Worm (Caenorhabditis elegans) whole organism, young adult: ENCODE measurements around the gene F12F6.1.
A peak's percentile ranks its signal among the peaks of the same experiment; 100 is the strongest.

Experiments used
- B0019.2 ChIP-seq: fragments of 200-800 bp; sonication (Bioruptor generic); conservative IDR thresholded peaks from 2 replicates; pipeline ENCODE4 v1.3.6; 2022; ENCODE audit warnings: missing genetic modification reagents, missing genetic modification characterization, missing compliant biosample characterization
- C06A6.2 ChIP-seq: fragments of 200-800 bp; sonication (Bioruptor generic); conservative IDR thresholded peaks from 2 replicates; pipeline ENCODE4 v1.3.6; 2022; ENCODE audit warnings: missing genetic modification characterization, missing compliant biosample characterization
- F10E7.11 ChIP-seq: sonication (generic microtip); optimal IDR thresholded peaks from 2 replicates; lab custom pipeline; 2017; ENCODE audit warnings: mild to moderate bottlenecking, missing genetic modification characterization, moderate library complexity, missing compliant biosample characterization
- F22D6.2 ChIP-seq: sonication (generic microtip); optimal IDR thresholded peaks from 2 replicates; lab custom pipeline; 2016; ENCODE audit warnings: mild to moderate bottlenecking, missing genetic modification characterization, missing compliant biosample characterization
- F23B12.7 ChIP-seq: sonication (generic microtip); optimal IDR thresholded peaks from 2 replicates; lab custom pipeline; 2017; ENCODE audit warnings: missing genetic modification characterization, mild to moderate bottlenecking, missing compliant biosample characterization, antibody characterized with exemption, moderate library complexity; ENCODE audit not compliant: insufficient read depth
- F37B4.10 ChIP-seq: fragments of 200-800 bp; sonication (Bioruptor generic); IDR thresholded peaks from 2 replicates; pipeline ENCODE4 v1.3.6; 2022; ENCODE audit warnings: missing genetic modification characterization, missing compliant biosample characterization
- F52B5.7 ChIP-seq: sonication (generic microtip); optimal IDR thresholded peaks from 2 replicates; lab custom pipeline; 2016; ENCODE audit warnings: mild to moderate bottlenecking, missing genetic modification characterization, missing compliant biosample characterization
- K11D2.4 ChIP-seq: fragments of 200-800 bp; sonication (Bioruptor generic); IDR thresholded peaks from 2 replicates; pipeline ENCODE4 v1.3.6; 2022; ENCODE audit warnings: missing genetic modification reagents, missing genetic modification characterization, missing compliant biosample characterization
- T26A5.8 ChIP-seq: sonication (generic microtip); optimal IDR thresholded peaks from 2 replicates; lab custom pipeline; 2016; ENCODE audit warnings: missing genetic modification characterization, missing compliant biosample characterization
- Y53F4B.3 ChIP-seq: fragments of 200-800 bp; sonication (Bioruptor generic); IDR thresholded peaks from 2 replicates; pipeline ENCODE4 v1.3.6; 2022; ENCODE audit warnings: missing genetic modification reagents, missing genetic modification characterization, missing compliant biosample characterization
- Y95B8A.8 ChIP-seq: fragments of 200-800 bp; sonication (Bioruptor generic); IDR thresholded peaks from 2 replicates; pipeline ENCODE4 v1.3.6; 2022; ENCODE audit warnings: missing genetic modification reagents, missing genetic modification characterization, missing compliant biosample characterization
- ama-1 ChIP-seq, 3 experiments: fragments of 150-350 bp in 1 of 3; sonication (generic microtip) in 2 of 3; optimal IDR thresholded peaks; 2 replicates each; lab custom pipeline; 2014 to 2018; ENCODE audit warnings: missing biosample characterization in 2 of 3, missing genetic modification characterization in 2 of 3, missing genetic modification reagents in 2 of 3
- bed-1 ChIP-seq: fragments of 200-800 bp; sonication (Bioruptor generic); IDR thresholded peaks from 2 replicates; pipeline ENCODE4 v1.3.6; 2022; ENCODE audit warnings: missing genetic modification reagents, missing genetic modification characterization, missing compliant biosample characterization
- ceh-100 ChIP-seq: fragments of 200-800 bp; sonication (Bioruptor generic); IDR thresholded peaks from 2 replicates; pipeline ENCODE4 v1.3.6; 2022; ENCODE audit warnings: missing genetic modification reagents, missing genetic modification characterization, missing compliant biosample characterization
- ceh-27 ChIP-seq: fragments of 200-800 bp; sonication (Bioruptor generic); optimal IDR thresholded peaks from 2 replicates; lab custom pipeline; 2018; ENCODE audit warnings: mild to moderate bottlenecking, missing genetic modification characterization, moderate library complexity, missing compliant biosample characterization
- dpl-1 ChIP-seq: fragments of 150-350 bp; optimal IDR thresholded peaks from 2 replicates; lab custom pipeline; 2014; ENCODE audit warnings: missing biosample characterization, missing genetic modification reagents, missing genetic modification characterization
- egrh-3 ChIP-seq: fragments of 200-800 bp; sonication (Bioruptor generic); IDR thresholded peaks from 2 replicates; pipeline ENCODE4 v1.3.6; 2022; ENCODE audit warnings: missing genetic modification reagents, missing genetic modification characterization, missing compliant biosample characterization
- ekl-4 ChIP-seq: fragments of 200-800 bp; sonication (Bioruptor generic); IDR thresholded peaks from 2 replicates; pipeline ENCODE4 v1.3.6; 2022; ENCODE audit warnings: missing genetic modification reagents, missing genetic modification characterization, missing compliant biosample characterization
- gei-17 ChIP-seq: fragments of 200-800 bp; sonication (Bioruptor generic); optimal IDR thresholded peaks from 2 replicates; lab custom pipeline; 2018; ENCODE audit warnings: mild to moderate bottlenecking, missing genetic modification characterization, missing compliant biosample characterization
- him-1 ChIP-seq: sonication (generic microtip); optimal IDR thresholded peaks from 2 replicates; lab custom pipeline; 2016; ENCODE audit warnings: missing genotype, missing genetic modification reagents, missing genetic modification characterization, missing compliant biosample characterization
- hlh-12 ChIP-seq: sonication (generic microtip); optimal IDR thresholded peaks from 2 replicates; lab custom pipeline; 2016; ENCODE audit warnings: missing genetic modification characterization, missing compliant biosample characterization
- hmg-1.2 ChIP-seq: fragments of 200-800 bp; sonication (Bioruptor generic); IDR thresholded peaks from 2 replicates; pipeline ENCODE4 v1.3.6; 2022; ENCODE audit warnings: missing genetic modification reagents, missing genetic modification characterization, missing compliant biosample characterization
- hsf-1 ChIP-seq: fragments of 200-800 bp; sonication (Bioruptor generic); IDR thresholded peaks from 2 replicates; pipeline ENCODE4 v1.3.6; 2022; ENCODE audit warnings: missing genetic modification reagents, missing genetic modification characterization, missing compliant biosample characterization
- let-526 ChIP-seq: fragments of 200-800 bp; sonication (Bioruptor generic); IDR thresholded peaks from 2 replicates; pipeline ENCODE4 v1.3.6; 2022; ENCODE audit warnings: missing genetic modification reagents, missing genetic modification characterization, missing compliant biosample characterization
- let-607 ChIP-seq, 2 experiments: fragments of 200-800 bp in 1 of 2; sonication (Bioruptor generic) in 1 of 2; sonication (generic microtip) in 1 of 2; optimal IDR thresholded peaks; 2 replicates each; lab custom pipeline; 2016 to 2018; ENCODE audit warnings: mild to moderate bottlenecking in 2 of 2, missing compliant biosample characterization in 2 of 2, missing genetic modification characterization in 2 of 2, moderate library complexity in 2 of 2, missing genotype in 1 of 2
- madf-10 ChIP-seq: sonication (generic microtip); optimal IDR thresholded peaks from 2 replicates; lab custom pipeline; 2016; ENCODE audit warnings: mild to moderate bottlenecking, missing genetic modification characterization, missing compliant biosample characterization
- madf-6 ChIP-seq: fragments of 200-800 bp; sonication (Bioruptor generic); IDR thresholded peaks from 2 replicates; pipeline ENCODE4 v1.3.6; 2022; ENCODE audit warnings: missing genetic modification reagents, missing genetic modification characterization, missing compliant biosample characterization
- madf-8 ChIP-seq: fragments of 200-800 bp; sonication (Bioruptor generic); conservative IDR thresholded peaks from 2 replicates; pipeline ENCODE4 v1.3.6; 2022; ENCODE audit warnings: missing genetic modification reagents, missing genetic modification characterization, missing compliant biosample characterization
- mcd-1 ChIP-seq: fragments of 200-800 bp; sonication (Bioruptor generic); IDR thresholded peaks from 2 replicates; pipeline ENCODE4 v1.3.6; 2022; ENCODE audit warnings: missing genetic modification reagents, missing genetic modification characterization, missing compliant biosample characterization
- mel-28 ChIP-seq: sonication (generic microtip); optimal IDR thresholded peaks from 2 replicates; lab custom pipeline; 2016; ENCODE audit warnings: borderline replicate concordance, mild to moderate bottlenecking, missing genetic modification characterization, missing compliant biosample characterization
- mxl-1 ChIP-seq: sonication (generic microtip); optimal IDR thresholded peaks from 2 replicates; lab custom pipeline; 2016; ENCODE audit warnings: missing genetic modification characterization, missing compliant biosample characterization
- nhr-120 ChIP-seq: fragments of 200-800 bp; sonication (Bioruptor generic); IDR thresholded peaks from 2 replicates; pipeline ENCODE4 v1.3.6; 2022; ENCODE audit warnings: missing genetic modification characterization, missing compliant biosample characterization
- rcor-1 ChIP-seq: fragments of 200-800 bp; sonication (Bioruptor generic); IDR thresholded peaks from 2 replicates; pipeline ENCODE4 v1.3.6; 2022; ENCODE audit warnings: missing genetic modification reagents, missing genetic modification characterization, missing compliant biosample characterization
- sea-2 ChIP-seq: fragments of 200-800 bp; sonication (Bioruptor generic); IDR thresholded peaks from 2 replicates; pipeline ENCODE4 v1.3.6; 2022; ENCODE audit warnings: missing genetic modification characterization, missing compliant biosample characterization
- snpc-4 ChIP-seq, 5 experiments: fragments of 150-350 bp in 1 of 5; sonication (generic microtip) in 4 of 5; optimal IDR thresholded peaks; 2 replicates each; lab custom pipeline; 2014 to 2018; ENCODE audit warnings: missing genetic modification characterization in 5 of 5, missing biosample characterization in 3 of 5, antibody characterized with exemption in 2 of 5, mild to moderate bottlenecking in 2 of 5, missing compliant biosample characterization in 2 of 5, missing genotype in 2 of 5, moderate library complexity in 2 of 5, missing genetic modification reagents in 1 of 5
- tbx-9 ChIP-seq: sonication (generic microtip); optimal IDR thresholded peaks from 2 replicates; lab custom pipeline; 2016; ENCODE audit warnings: borderline replicate concordance, missing genetic modification characterization, inconsistent platforms, missing compliant biosample characterization
- tlf-1 ChIP-seq: fragments of 200-800 bp; sonication (Bioruptor generic); optimal IDR thresholded peaks from 2 replicates; lab custom pipeline; 2018; ENCODE audit warnings: mild to moderate bottlenecking, missing genetic modification characterization, missing compliant biosample characterization
- unc-62 ChIP-seq: fragments of 150-350 bp; optimal IDR thresholded peaks from 2 replicates; lab custom pipeline; 2014; ENCODE audit warnings: missing biosample characterization, missing genetic modification reagents, missing genetic modification characterization
- ztf-22 ChIP-seq: fragments of 200-800 bp; sonication (Bioruptor generic); optimal IDR thresholded peaks from 2 replicates; lab custom pipeline; 2018; ENCODE audit warnings: mild to moderate bottlenecking, missing genetic modification characterization, moderate library complexity, missing compliant biosample characterization
- ztf-25 ChIP-seq: fragments of 200-800 bp; sonication (Bioruptor generic); IDR thresholded peaks from 2 replicates; pipeline ENCODE4 v1.3.6; 2022; ENCODE audit warnings: missing genetic modification reagents, missing genetic modification characterization, missing compliant biosample characterization
- ztf-3 ChIP-seq: fragments of 200-800 bp; sonication (Bioruptor generic); optimal IDR thresholded peaks from 2 replicates; lab custom pipeline; 2018; ENCODE audit warnings: mild to moderate bottlenecking, missing genetic modification characterization, missing compliant biosample characterization
- ztf-6 ChIP-seq: fragments of 200-800 bp; sonication (Bioruptor generic); IDR thresholded peaks from 2 replicates; pipeline ENCODE4 v1.3.6; 2022; ENCODE audit warnings: missing genetic modification reagents, missing genetic modification characterization, missing compliant biosample characterization

Gene F12F6.1

DNA sequence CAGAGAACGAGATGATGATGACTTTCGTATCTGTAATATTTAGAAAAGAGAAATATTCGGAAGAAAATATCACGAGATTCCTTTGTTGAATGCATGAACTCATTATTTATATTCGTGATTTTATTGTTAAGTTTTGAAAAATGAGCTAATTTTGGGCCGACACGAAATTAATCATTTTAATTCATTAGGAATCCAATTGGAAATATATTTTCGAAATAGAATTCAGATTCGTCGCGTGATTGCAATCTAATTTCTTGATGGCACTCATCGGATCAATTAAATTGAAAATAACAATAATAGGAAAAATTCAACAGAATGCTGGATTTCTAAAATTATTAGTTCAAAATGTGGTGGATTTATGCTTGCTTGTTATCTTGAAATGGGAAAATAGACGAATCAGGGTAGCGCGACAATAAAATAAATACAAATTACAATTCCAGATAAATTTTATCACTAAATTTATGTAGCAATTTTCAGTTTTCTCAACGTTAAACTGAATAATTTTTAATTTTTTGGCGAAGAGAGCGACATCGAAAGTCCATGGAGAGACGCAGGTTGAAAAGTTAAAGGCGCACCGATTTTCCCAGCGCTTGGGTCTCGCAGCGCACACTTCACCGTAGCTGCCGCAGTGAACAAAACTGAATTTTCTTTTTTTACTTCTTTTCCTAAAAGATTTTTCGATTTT, 18.1 kb downstream of the F12F6.1 start (continued):
- TF ChIP-seq bed-1 (GFP tag; lab: Robert Waterston, UW) (no peak), ceh-100 (GFP tag; lab: Robert Waterston, UW) (peak; percentile 64), ama-1 (optimal IDR thresholded peaks at IDR 0.05; lab: Kevin White, UChicago) (no peak), ama-1 (GFP tag; optimal IDR thresholded peaks at IDR 0.05; lab: Kevin White, UChicago) (peak; percentile 47 to 51), him-1 (tag; lab: Kevin White, UChicago) (no peak), T26A5.8 (no peak), tlf-1 (GFP tag; lab: Kevin White, UChicago) (peak; percentile 35), K11D2.4 (GFP tag; lab: Robert Waterston, UW) (0 out of 2 replicates have a peak, but pooled peaks have one; percentile 14), let-526 (no peak), gei-17 (no peak), let-607 (tag; optimal IDR thresholded peaks at IDR 0.05; lab: Kevin White, UChicago) (no peak), Y53F4B.3 (GFP tag; lab: Robert Waterston, UW) (no peak), mcd-1 (GFP tag; lab: Robert Waterston, UW) (peak; percentile 71), C06A6.2 (no peak), hmg-1.2 (GFP tag; lab: Robert Waterston, UW) (peak; percentile 76), dpl-1 (no peak), ceh-27 (GFP tag; lab: Kevin White, UChicago) (peak; percentile 32), ztf-3 (GFP tag; lab: Kevin White, UChicago) (no peak), F23B12.7 (tag; lab: Kevin White, UChicago) (peak; percentile 75), hlh-12 (tag; lab: Kevin White, UChicago) (no peak), F10E7.11 (tag; lab: Kevin White, UChicago) (no peak), rcor-1 (GFP tag; lab: Robert Waterston, UW) (no peak), mel-28 (tag; lab: Kevin White, UChicago) (no peak), tbx-9 (no peak), madf-8 (GFP tag; lab: Robert Waterston, UW) (no peak), hsf-1 (GFP tag; lab: Robert Waterston, UW) (peak; percentile 28; the same call in 1 of the 2 replicates), ztf-6 (GFP tag; lab: Robert Waterston, UW) (no peak), F22D6.2 (tag; lab: Kevin White, UChicago) (no peak), snpc-4 (GFP tag; optimal IDR thresholded peaks at IDR 0.05; lab: Kevin White, UChicago) (no peak), snpc-4 (tag; optimal IDR thresholded peaks at IDR 0.05; lab: Kevin White, UChicago) (peak; percentile 25 to 57 (median 36)), ztf-25 (no peak), ekl-4 (GFP tag; lab: Robert Waterston, UW) (no peak), unc-62 (GFP tag; lab: Kevin White, UChicago) (no peak)

DNA sequence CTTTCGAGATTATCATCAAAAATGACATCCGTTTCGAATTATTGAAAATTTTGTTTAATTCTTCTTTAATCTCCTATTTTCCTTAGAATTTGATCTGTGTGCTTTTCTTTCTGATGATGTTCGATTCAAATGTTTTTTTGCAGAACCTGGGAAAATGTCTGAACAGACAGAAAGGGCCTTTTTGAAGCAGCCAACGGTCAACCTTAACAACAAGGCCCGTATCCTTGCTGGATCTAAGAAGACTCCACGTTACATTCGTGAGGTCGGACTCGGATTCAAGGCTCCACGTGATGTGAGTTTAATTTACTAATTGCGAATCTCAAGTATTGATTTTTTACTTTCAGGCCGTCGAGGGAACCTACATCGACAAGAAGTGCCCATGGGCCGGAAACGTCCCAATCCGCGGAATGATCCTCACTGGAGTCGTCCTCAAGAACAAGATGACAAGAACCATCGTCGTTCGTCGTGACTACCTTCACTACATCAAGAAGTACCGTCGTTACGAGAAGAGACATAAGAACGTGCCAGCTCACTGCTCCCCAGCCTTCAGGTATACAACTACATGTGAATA, 18.8 kb downstream of the F12F6.1 start, which contains the start of gene rps-11:
Gene rps-11 (plus strand): TSS at position 144 of the 571 bp plus-strand sequence.
- no peak for TF ChIP-seq ama-1 (optimal IDR thresholded peaks at IDR 0.05; lab: Kevin White, UChicago)
- TF ChIP-seq ama-1 (GFP tag; optimal IDR thresholded peaks at IDR 0.05; lab: Kevin White, UChicago): no peak
- TF ChIP-seq ztf-22 (GFP tag; lab: Kevin White, UChicago): no peak
- 0 out of 2 replicates have a peak, but pooled peaks have one; percentile 48 for TF ChIP-seq bed-1 (GFP tag; lab: Robert Waterston, UW)

DNA sequence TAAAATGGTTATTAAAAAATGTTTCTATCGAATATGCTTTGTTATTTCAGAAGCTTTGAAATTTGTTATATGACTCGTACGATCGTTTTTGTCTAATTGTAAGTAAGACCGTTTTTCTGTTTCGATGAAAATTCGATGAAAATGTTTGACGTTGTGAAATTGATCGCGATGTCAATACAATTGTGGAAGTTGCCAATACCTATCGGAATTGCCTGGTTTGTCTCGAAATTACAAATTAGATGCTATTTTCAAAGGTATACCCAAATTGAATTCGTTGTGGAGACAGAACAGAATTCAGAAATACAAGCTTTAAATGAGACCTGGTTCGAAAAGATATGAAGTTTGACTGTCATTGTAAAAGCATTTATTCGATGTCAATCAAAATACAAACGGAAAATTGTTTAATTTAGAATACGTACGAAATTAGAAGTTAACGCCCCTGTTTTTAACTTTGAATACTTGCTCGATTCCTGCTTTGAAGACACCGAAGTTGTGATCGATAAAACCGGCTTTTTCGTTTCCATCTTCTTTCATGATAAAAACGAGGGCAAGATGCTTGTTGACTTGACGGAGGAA, 19.6 kb downstream of the F12F6.1 start:
- peak; percentile 56; the same call in 1 of the 2 replicates for TF ChIP-seq ekl-4 (GFP tag; lab: Robert Waterston, UW)
- no peak for TF ChIP-seq snpc-4 (GFP tag; optimal IDR thresholded peaks at IDR 0.05; lab: Kevin White, UChicago)
- TF ChIP-seq snpc-4 (tag; optimal IDR thresholded peaks at IDR 0.05; lab: Kevin White, UChicago): peak in 1 of 4 experiments; percentile 49
- TF ChIP-seq sea-2 (GFP tag; lab: Robert Waterston, UW): no peak
- no peak for TF ChIP-seq F37B4.10 (GFP tag; lab: Robert Waterston, UW)
- TF ChIP-seq F52B5.7 (tag; lab: Kevin White, UChicago): no peak
- TF ChIP-seq nhr-120: no peak
- no peak for TF ChIP-seq B0019.2 (GFP tag; lab: Robert Waterston, UW)
- TF ChIP-seq madf-6 (GFP tag; lab: Robert Waterston, UW): peak; percentile 44; the same call in 1 of the 2 replicates
- TF ChIP-seq mxl-1: no peak
- no peak for TF ChIP-seq Y95B8A.8
- TF ChIP-seq egrh-3 (GFP tag; lab: Robert Waterston, UW): no peak
- TF ChIP-seq madf-10 (tag; lab: Kevin White, UChicago): no peak
- no peak for TF ChIP-seq dpl-1
